Fruit fly (Drosophila melanogaster) whole organism, embryonic: ENCODE results near the gene Gr21a.

ENCODE experiments used
- Adf1 ChIP-seq: fragments of 200-800 bp; sonication (Bioruptor generic); IDR thresholded peaks from 2 replicates; pipeline ENCODE4 v1.3.6; 2022; ENCODE audit warnings: missing biosample characterization, missing genetic modification characterization
- Aef1 ChIP-seq: fragments of 200-800 bp; sonication (Bioruptor generic); IDR thresholded peaks from 3 replicates; pipeline ENCODE4 v1.3.6; 2022; ENCODE audit warnings: missing biosample characterization, missing genetic modification characterization
- BEAF-32 ChIP-seq: fragments of 200-800 bp; sonication (Bioruptor generic); optimal IDR thresholded peaks from 3 replicates; lab custom pipeline; 2017; ENCODE audit warnings: missing biosample characterization, missing genetic modification characterization, mild to moderate bottlenecking, moderate library complexity, missing genetic modification reagents
- Bgb ChIP-seq: fragments of 200-800 bp; sonication (Bioruptor generic); IDR thresholded peaks from 2 replicates; pipeline ENCODE4 v1.3.6; 2022; ENCODE audit warnings: missing biosample characterization, missing genetic modification characterization; ENCODE audit not compliant: partially characterized antibody
- CG10654 ChIP-seq: fragments of 200-800 bp; sonication (Bioruptor generic); optimal IDR thresholded peaks from 2 replicates; lab custom pipeline; 2016; ENCODE audit warnings: missing biosample characterization, missing genetic modification characterization
- CG11504 ChIP-seq: fragments of 200-800 bp; sonication (Bioruptor generic); optimal IDR thresholded peaks from 3 replicates; lab custom pipeline; 2019; ENCODE audit warnings: missing biosample characterization, mild to moderate bottlenecking, missing genetic modification characterization, moderate library complexity
- CG12659 ChIP-seq: fragments of 200-800 bp; sonication (Bioruptor generic); optimal IDR thresholded peaks from 3 replicates; lab custom pipeline; 2017; ENCODE audit warnings: mild to moderate bottlenecking, missing biosample characterization, missing genetic modification reagents, missing genetic modification characterization
- CG14860 ChIP-seq: fragments of 200-800 bp; sonication (Bioruptor generic); IDR thresholded peaks from 3 replicates; pipeline ENCODE4 v1.3.6; 2022; ENCODE audit warnings: missing biosample characterization, missing genetic modification characterization; ENCODE audit not compliant: partially characterized antibody
- CG15514 ChIP-seq: fragments of 200-800 bp; sonication (Bioruptor generic); optimal IDR thresholded peaks from 3 replicates; lab custom pipeline; 2017; ENCODE audit warnings: missing biosample characterization, missing genetic modification characterization, mild to moderate bottlenecking, moderate library complexity, missing genetic modification reagents
- CG16863 ChIP-seq: fragments of 200-800 bp; sonication (Bioruptor generic); optimal IDR thresholded peaks from 3 replicates; lab custom pipeline; 2016; ENCODE audit warnings: missing biosample characterization, missing genetic modification characterization
- CG18262 ChIP-seq: fragments of 200-800 bp; optimal IDR thresholded peaks from 3 replicates; lab custom pipeline; 2019; ENCODE audit warnings: missing biosample characterization, mild to moderate bottlenecking, missing genetic modification characterization, moderate library complexity
- CG2116 ChIP-seq: fragments of 200-800 bp; sonication (Bioruptor generic); optimal IDR thresholded peaks from 3 replicates; lab custom pipeline; 2018; ENCODE audit warnings: missing biosample characterization, mild to moderate bottlenecking, missing genetic modification characterization
- CG31224 ChIP-seq: fragments of 200-800 bp; sonication (Bioruptor generic); IDR thresholded peaks from 2 replicates; pipeline ENCODE4 v1.3.6; 2022; ENCODE audit warnings: missing biosample characterization, missing genetic modification characterization
- CG31388 ChIP-seq: fragments of 200-800 bp; sonication (Bioruptor generic); optimal IDR thresholded peaks from 2 replicates; lab custom pipeline; 2016; ENCODE audit warnings: missing biosample characterization, missing genetic modification characterization
- CG32532 ChIP-seq: fragments of 200-800 bp; sonication (Bioruptor generic); IDR thresholded peaks from 2 replicates; pipeline ENCODE4 v1.3.6; 2022; ENCODE audit warnings: missing biosample characterization, missing genetic modification characterization
- CG32767 ChIP-seq: fragments of 200-800 bp; sonication (Bioruptor generic); IDR thresholded peaks from 2 replicates; pipeline ENCODE4 v1.3.6; 2022; ENCODE audit warnings: missing biosample characterization, missing genetic modification characterization
- CG6791 ChIP-seq: fragments of 200-800 bp; sonication (Bioruptor generic); IDR thresholded peaks from 3 replicates; pipeline ENCODE4 v1.3.6; 2022; ENCODE audit warnings: missing biosample characterization, missing genetic modification characterization; ENCODE audit not compliant: partially characterized antibody
- CG7556 ChIP-seq: fragments of 200-800 bp; sonication (Bioruptor generic); optimal IDR thresholded peaks from 2 replicates; lab custom pipeline; 2017; ENCODE audit warnings: missing biosample characterization, mild to moderate bottlenecking, missing genetic modification characterization
- CG8359 ChIP-seq: fragments of 200-800 bp; sonication (Bioruptor generic); optimal IDR thresholded peaks from 2 replicates; lab custom pipeline; 2017; ENCODE audit warnings: missing biosample characterization, mild to moderate bottlenecking, missing genetic modification characterization, borderline replicate concordance
- CG9215 ChIP-seq: fragments of 200-800 bp; sonication (Bioruptor generic); IDR thresholded peaks from 2 replicates; pipeline ENCODE4 v1.3.6; 2022; ENCODE audit warnings: missing biosample characterization, missing genetic modification characterization
- Dfd ChIP-seq, 2 experiments: fragments of >200 bp; optimal IDR thresholded peaks; 2 replicates each; lab custom pipeline; 2017; ENCODE audit warnings: missing biosample characterization in 2 of 2, missing genetic modification characterization in 2 of 2
- Hr3 ChIP-seq: fragments of 200-800 bp; sonication (Bioruptor generic); optimal IDR thresholded peaks from 3 replicates; lab custom pipeline; 2016; ENCODE audit warnings: missing biosample characterization, missing genetic modification characterization
- Lhr ChIP-seq: fragments of 200-800 bp; sonication (Bioruptor generic); optimal IDR thresholded peaks from 3 replicates; lab custom pipeline; 2017; ENCODE audit warnings: mild to moderate bottlenecking, missing biosample characterization, missing genetic modification reagents, missing genetic modification characterization
- MESR4 ChIP-seq: fragments of 200-800 bp; sonication (Bioruptor generic); optimal IDR thresholded peaks from 2 replicates; lab custom pipeline; 2018; ENCODE audit warnings: missing biosample characterization, mild to moderate bottlenecking, missing genetic modification characterization, moderate library complexity
- Med ChIP-seq: fragments of 200-800 bp; sonication (Bioruptor generic); peaks from one replicate; lab custom pipeline; 2016; ENCODE audit warnings: missing biosample characterization, missing genetic modification characterization, mild to moderate bottlenecking, inconsistent platforms, moderate library complexity
- NC2β ChIP-seq: fragments of 200-800 bp; sonication (Bioruptor generic); optimal IDR thresholded peaks from 2 replicates; lab custom pipeline; 2016; ENCODE audit warnings: missing biosample characterization, missing genetic modification characterization
- Optix ChIP-seq: fragments of 200-800 bp; sonication (Bioruptor generic); IDR thresholded peaks from 3 replicates; pipeline ENCODE4 v1.3.6; 2022; ENCODE audit warnings: missing biosample characterization, missing genetic modification characterization
- PHDP ChIP-seq: fragments of 200-800 bp; sonication (Bioruptor generic); optimal IDR thresholded peaks from 3 replicates; lab custom pipeline; 2018; ENCODE audit warnings: missing biosample characterization, mild to moderate bottlenecking, missing genetic modification characterization, moderate library complexity
- abd-A ChIP-seq: fragments of 200-800 bp; sonication (Bioruptor generic); optimal IDR thresholded peaks from 3 replicates; lab custom pipeline; 2019; ENCODE audit warnings: missing biosample characterization, mild to moderate bottlenecking, missing genetic modification characterization, moderate library complexity
- bcd ChIP-seq: fragments of 200-800 bp; sonication (Bioruptor generic); optimal IDR thresholded peaks from 2 replicates; lab custom pipeline; 2017; ENCODE audit warnings: missing biosample characterization, mild to moderate bottlenecking, missing genetic modification characterization
- bsh ChIP-seq, 2 experiments: fragments of 200-800 bp; sonication (Bioruptor generic); optimal IDR thresholded peaks; 2 replicates each; lab custom pipeline; 2017 to 2018; ENCODE audit warnings: mild to moderate bottlenecking in 2 of 2, missing biosample characterization in 2 of 2, missing genetic modification characterization in 2 of 2, moderate library complexity in 1 of 2
- cg ChIP-seq: fragments of 200-800 bp; sonication (Bioruptor generic); optimal IDR thresholded peaks from 3 replicates; lab custom pipeline; 2019; ENCODE audit warnings: missing biosample characterization, mild to moderate bottlenecking, missing genetic modification characterization, moderate library complexity
- dimm ChIP-seq: fragments of 200-800 bp; sonication (Bioruptor generic); IDR thresholded peaks from 2 replicates; pipeline ENCODE4 v1.3.6; 2022; ENCODE audit warnings: missing biosample characterization, missing genetic modification characterization
- ems ChIP-seq: fragments of 200-800 bp; sonication (Bioruptor generic); optimal IDR thresholded peaks from 3 replicates; lab custom pipeline; 2016; ENCODE audit warnings: missing biosample characterization, missing genetic modification characterization
- eyg ChIP-seq: fragments of 200-800 bp; sonication (Bioruptor generic); optimal IDR thresholded peaks from 3 replicates; lab custom pipeline; 2016; ENCODE audit warnings: missing biosample characterization, missing genetic modification characterization
- h ChIP-seq: fragments of >200 bp; optimal IDR thresholded peaks from 2 replicates; lab custom pipeline; 2017
- ham ChIP-seq: fragments of 200-800 bp; sonication (Bioruptor generic); IDR thresholded peaks from 2 replicates; pipeline ENCODE4 v1.3.6; 2022; ENCODE audit warnings: missing biosample characterization, missing genetic modification characterization
- hkb ChIP-seq, 2 experiments: fragments of 200-800 bp in 1 of 2; fragments of >200 bp in 1 of 2; sonication (Bioruptor generic) in 1 of 2; IDR thresholded peaks in 1 of 2; optimal IDR thresholded peaks in 1 of 2; 2 replicates each; pipeline versions ENCODE4 v1.3.6 to Lab custom; 2017 to 2022; ENCODE audit warnings: missing biosample characterization in 1 of 2, missing genetic modification characterization in 1 of 2
- lilli ChIP-seq: fragments of 200-800 bp; sonication (Bioruptor generic); optimal IDR thresholded peaks from 3 replicates; lab custom pipeline; 2016; ENCODE audit warnings: missing biosample characterization, missing genetic modification characterization
- lmd ChIP-seq: fragments of 200-800 bp; sonication (Bioruptor generic); IDR thresholded peaks from 2 replicates; pipeline ENCODE4 v1.3.6; 2022; ENCODE audit warnings: missing biosample characterization, missing genetic modification characterization
- lola ChIP-seq, 3 experiments: fragments of >200 bp in 2 of 3; fragments of 200-800 bp in 1 of 3; sonication (Bioruptor generic) in 1 of 3; optimal IDR thresholded peaks; 2 replicates each; lab custom pipeline; 2017 to 2019; ENCODE audit warnings: missing biosample characterization in 3 of 3, missing genetic modification characterization in 3 of 3, mild to moderate bottlenecking in 1 of 3, moderate library complexity in 1 of 3
- nerfin-2 ChIP-seq: fragments of 200-800 bp; sonication (Bioruptor generic); IDR thresholded peaks from 2 replicates; pipeline ENCODE4 v1.3.6; 2022; ENCODE audit warnings: missing biosample characterization, missing genetic modification characterization; ENCODE audit not compliant: partially characterized antibody
- pros ChIP-seq: fragments of 200-800 bp; sonication (Bioruptor generic); optimal IDR thresholded peaks from 3 replicates; lab custom pipeline; 2019; ENCODE audit warnings: missing biosample characterization, mild to moderate bottlenecking, missing genetic modification characterization, moderate library complexity
- ro ChIP-seq: fragments of 200-800 bp; sonication (Bioruptor generic); IDR thresholded peaks from 2 replicates; pipeline ENCODE4 v1.3.6; 2022; ENCODE audit warnings: missing biosample characterization, missing genetic modification characterization
- run ChIP-seq: fragments of 200-800 bp; sonication (Bioruptor generic); optimal IDR thresholded peaks from 3 replicates; lab custom pipeline; 2018; ENCODE audit warnings: missing biosample characterization, mild to moderate bottlenecking, missing genetic modification characterization
- sens ChIP-seq: fragments of 200-800 bp; sonication (Bioruptor generic); peaks from one replicate; lab custom pipeline; 2016; ENCODE audit warnings: missing biosample characterization, missing genetic modification characterization
- seq ChIP-seq: fragments of 200-800 bp; sonication (Bioruptor generic); IDR thresholded peaks from 2 replicates; pipeline ENCODE4 v1.3.6; 2022; ENCODE audit warnings: missing biosample characterization, missing genetic modification characterization
- sim ChIP-seq: fragments of 200-800 bp; sonication (Bioruptor generic); IDR thresholded peaks from 2 replicates; pipeline ENCODE4 v1.3.6; 2022; ENCODE audit warnings: missing biosample characterization, missing genetic modification characterization
- slp2 ChIP-seq: fragments of 200-800 bp; sonication (Bioruptor generic); optimal IDR thresholded peaks from 2 replicates; lab custom pipeline; 2016; ENCODE audit warnings: missing biosample characterization, missing genetic modification characterization
- sna ChIP-seq: fragments of 200-800 bp; sonication (Bioruptor generic); IDR thresholded peaks from 2 replicates; pipeline ENCODE4 v1.3.6; 2022; ENCODE audit warnings: missing biosample characterization, missing genetic modification characterization; ENCODE audit not compliant: partially characterized antibody

Gr21a gene

dm6 chr2L:815785-816389 is 35.6 kb downstream of the Gr21a start, which contains the start of the genes Saf6 and Pex12 (continued):
- TF ChIP-seq ems (GFP tag; lab: Kevin White, UChicago), result no peak
- TF ChIP-seq Bgb (GFP tag; lab: Robert Waterston, UW), result peak; percentile 86
- TF ChIP-seq bsh (GFP tag; optimal IDR thresholded peaks at IDR 0.05; lab: Kevin White, UChicago), result no peak
- TF ChIP-seq h, result no peak
- TF ChIP-seq pros, result no peak
- TF ChIP-seq Aef1 (GFP tag; lab: Robert Waterston, UW), result no peak
- TF ChIP-seq BEAF-32 (GFP tag; lab: Kevin White, UChicago), result peak; percentile 79
- peak; percentile 85 for TF ChIP-seq sna (GFP tag; lab: Robert Waterston, UW)
- no peak for TF ChIP-seq CG10654 (GFP tag; lab: Kevin White, UChicago)
- peak; percentile 41 for TF ChIP-seq MESR4 (GFP tag; lab: Kevin White, UChicago)
- no peak for TF ChIP-seq lola (GFP tag; optimal IDR thresholded peaks at IDR 0.05; lab: Kevin White, UChicago)
- TF ChIP-seq CG31388 (GFP tag; lab: Kevin White, UChicago), result no peak
- TF ChIP-seq PHDP, result no peak
- no peak for TF ChIP-seq slp2
- TF ChIP-seq seq (GFP tag; lab: Robert Waterston, UW), result no peak
- TF ChIP-seq CG11504 (tag; lab: Kevin White, UChicago), result no peak
- TF ChIP-seq Med (GFP tag; lab: Kevin White, UChicago), result peak; percentile 75
- no peak for TF ChIP-seq lmd (GFP tag; lab: Robert Waterston, UW)
- TF ChIP-seq CG31224 (GFP tag; lab: Robert Waterston, UW), result no peak
- no peak for TF ChIP-seq hkb (optimal IDR thresholded peaks at IDR 0.05; lab: Kevin White, UChicago)
- no peak for TF ChIP-seq hkb (GFP tag; IDR thresholded peaks at IDR 0.05; lab: Robert Waterston, UW)
- no peak for TF ChIP-seq bcd (GFP tag; lab: Kevin White, UChicago)
- no peak for TF ChIP-seq lilli (GFP tag; lab: Kevin White, UChicago)
- TF ChIP-seq CG15514 (GFP tag; lab: Kevin White, UChicago), result peak; percentile 3
- no peak for TF ChIP-seq Adf1
- TF ChIP-seq CG16863 (GFP tag; lab: Kevin White, UChicago), result no peak
- peak; percentile 81 for TF ChIP-seq CG6791
- TF ChIP-seq eyg, result no peak
- TF ChIP-seq ro (GFP tag; lab: Robert Waterston, UW), result no peak
- no peak for TF ChIP-seq CG18262 (tag; lab: Kevin White, UChicago)
- TF ChIP-seq CG14860 (GFP tag; lab: Robert Waterston, UW), result peak; percentile 85
- no peak for TF ChIP-seq sim (GFP tag; lab: Robert Waterston, UW)
- TF ChIP-seq nerfin-2 (GFP tag; lab: Robert Waterston, UW), result peak; percentile 79
- peak; percentile 12 for TF ChIP-seq CG12659
- no peak for TF ChIP-seq Lhr (GFP tag; lab: Kevin White, UChicago)
- no peak for TF ChIP-seq CG9215
- TF ChIP-seq CG32532 (GFP tag; lab: Robert Waterston, UW), result no peak
- TF ChIP-seq sens (GFP tag; lab: Kevin White, UChicago), result no peak
- TF ChIP-seq dimm (GFP tag; lab: Robert Waterston, UW), result no peak
- no peak for TF ChIP-seq cg (GFP tag; lab: Kevin White, UChicago)
- TF ChIP-seq CG8359 (GFP tag; lab: Kevin White, UChicago), result no peak
- TF ChIP-seq Dfd (GFP tag; optimal IDR thresholded peaks at IDR 0.05; lab: Kevin White, UChicago), result no peak
- no peak for TF ChIP-seq NC2β (GFP tag; lab: Kevin White, UChicago)
- TF ChIP-seq CG2116 (GFP tag; lab: Kevin White, UChicago), result peak; percentile 65
- TF ChIP-seq abd-A, result no peak
- no peak for TF ChIP-seq CG7556
- no peak for TF ChIP-seq CG32767 (GFP tag; lab: Robert Waterston, UW)
- TF ChIP-seq Optix (GFP tag; lab: Robert Waterston, UW), result no peak
- no peak for TF ChIP-seq Hr3
- TF ChIP-seq run (tag; lab: Kevin White, UChicago), result no peak
- TF ChIP-seq ham, result no peak
